Worm (Caenorhabditis elegans): ENCODE results near the gene srh-134.

- TF ChIP-seq W03F9.2 (tag; optimal IDR thresholded peaks at IDR 0.05) (no peak), him-1 (tag; optimal IDR thresholded peaks at IDR 0.05) (no peak), dao-5 (tag; optimal IDR thresholded peaks at IDR 0.05) (no peak)
These were observed 13.2 kb downstream of the srh-134 start for ce11 chrV:18003876-18004275.
